Fruit fly (Drosophila melanogaster) whole organism, embryonic: ENCODE data around the gene CG42578.
A peak's percentile ranks its signal among the peaks of the same experiment; 100 is the strongest.

Experiments
- Antp ChIP-seq: fragments of 200-800 bp; sonication (Bioruptor generic); optimal IDR thresholded peaks from 3 replicates; lab custom pipeline; 2016; ENCODE audit warnings: missing biosample characterization, missing genetic modification characterization
- Atf-2 ChIP-seq: fragments of 200-800 bp; sonication (Bioruptor generic); optimal IDR thresholded peaks from 2 replicates; lab custom pipeline; 2016; ENCODE audit warnings: missing biosample characterization, missing genetic modification characterization
- C15 ChIP-seq: fragments of 200-800 bp; sonication (Bioruptor generic); IDR thresholded peaks from 3 replicates; pipeline ENCODE4 v1.3.6; 2022; ENCODE audit warnings: missing biosample characterization, missing genetic modification characterization
- CG10147 ChIP-seq: fragments of 200-800 bp; sonication (Bioruptor generic); optimal IDR thresholded peaks from 2 replicates; lab custom pipeline; 2019; ENCODE audit warnings: missing biosample characterization, mild to moderate bottlenecking, missing genetic modification characterization, moderate library complexity
- CG10366 ChIP-seq: fragments of 200-800 bp; sonication (Bioruptor generic); IDR thresholded peaks from 2 replicates; pipeline ENCODE4 v1.3.6; 2022; ENCODE audit warnings: missing biosample characterization, missing genetic modification characterization
- CG10565 ChIP-seq: fragments of 200-800 bp; sonication (Bioruptor generic); optimal IDR thresholded peaks from 3 replicates; lab custom pipeline; 2016; ENCODE audit warnings: missing biosample characterization, mild to moderate bottlenecking, missing genetic modification characterization
- CG10979 ChIP-seq: fragments of 200-800 bp; sonication (Bioruptor generic); optimal IDR thresholded peaks from 2 replicates; lab custom pipeline; 2018; ENCODE audit warnings: missing biosample characterization, mild to moderate bottlenecking, missing genetic modification characterization, moderate library complexity
- CG13424 ChIP-seq: fragments of 200-800 bp; sonication (Bioruptor generic); optimal IDR thresholded peaks from 2 replicates; lab custom pipeline; 2019; ENCODE audit warnings: missing biosample characterization, mild to moderate bottlenecking, missing genetic modification characterization, moderate library complexity
- CG14441 ChIP-seq: fragments of 200-800 bp; sonication (Bioruptor generic); IDR thresholded peaks from 2 replicates; pipeline ENCODE4 v1.3.6; 2022; ENCODE audit warnings: missing biosample characterization, missing genetic modification characterization
- CG14667 ChIP-seq: fragments of 200-800 bp; sonication (Bioruptor generic); IDR thresholded peaks from 2 replicates; pipeline ENCODE4 v1.3.6; 2022; ENCODE audit warnings: missing biosample characterization, missing genetic modification characterization
- CG16813 ChIP-seq: fragments of 200-800 bp; sonication (Bioruptor generic); IDR thresholded peaks from 3 replicates; pipeline ENCODE4 v1.3.6; 2022; ENCODE audit warnings: missing biosample characterization, missing genetic modification characterization; ENCODE audit not compliant: partially characterized antibody
- CG1792 ChIP-seq: fragments of 200-800 bp; sonication (Bioruptor generic); optimal IDR thresholded peaks from 2 replicates; lab custom pipeline; 2016; ENCODE audit warnings: missing biosample characterization, missing genetic modification characterization
- CG18764 ChIP-seq: fragments of 200-800 bp; sonication (Bioruptor generic); optimal IDR thresholded peaks from 3 replicates; lab custom pipeline; 2016; ENCODE audit warnings: missing biosample characterization, missing genetic modification characterization
- CG2678 ChIP-seq: fragments of 200-800 bp; sonication (Bioruptor generic); optimal IDR thresholded peaks from 3 replicates; lab custom pipeline; 2019; ENCODE audit warnings: missing biosample characterization, mild to moderate bottlenecking, missing genetic modification characterization, moderate library complexity
- CG3281 ChIP-seq: fragments of 200-800 bp; sonication (Bioruptor generic); optimal IDR thresholded peaks from 3 replicates; lab custom pipeline; 2017; ENCODE audit warnings: missing biosample characterization, mild to moderate bottlenecking, missing genetic modification characterization
- CG4282 ChIP-seq: fragments of 200-800 bp; sonication (Bioruptor generic); optimal IDR thresholded peaks from 2 replicates; lab custom pipeline; 2016; ENCODE audit warnings: missing biosample characterization, missing genetic modification characterization
- CG7839 ChIP-seq: fragments of 200-800 bp; sonication (Bioruptor generic); optimal IDR thresholded peaks from 3 replicates; lab custom pipeline; 2018; ENCODE audit warnings: missing biosample characterization, mild to moderate bottlenecking, missing genetic modification characterization, moderate library complexity
- CG7987 ChIP-seq: fragments of 200-800 bp; sonication (Bioruptor generic); optimal IDR thresholded peaks from 2 replicates; lab custom pipeline; 2018; ENCODE audit warnings: missing biosample characterization, mild to moderate bottlenecking, missing genetic modification characterization, moderate library complexity
- CG9932 ChIP-seq: fragments of 200-800 bp; sonication (Bioruptor generic); IDR thresholded peaks from 2 replicates; pipeline ENCODE4 v1.3.6; 2022; ENCODE audit warnings: missing biosample characterization, missing genetic modification characterization
- Camta ChIP-seq: fragments of 200-800 bp; sonication (Bioruptor generic); optimal IDR thresholded peaks from 2 replicates; lab custom pipeline; 2016; ENCODE audit warnings: missing biosample characterization, missing genetic modification characterization
- D ChIP-seq, 2 experiments: fragments of 200-800 bp in 1 of 2; fragments of >200 bp in 1 of 2; sonication (Bioruptor generic) in 1 of 2; optimal IDR thresholded peaks; 2 replicates in 1 of 2; 3 replicates in 1 of 2; lab custom pipeline; 2017; ENCODE audit warnings: mild to moderate bottlenecking in 1 of 2, missing biosample characterization in 1 of 2, missing genetic modification characterization in 1 of 2, missing genetic modification reagents in 1 of 2
- Dip2 ChIP-seq: fragments of 200-800 bp; sonication (Bioruptor generic); IDR thresholded peaks from 2 replicates; pipeline ENCODE4 v1.3.6; 2022; ENCODE audit warnings: missing biosample characterization, missing genetic modification characterization
- Doc2 ChIP-seq: fragments of 200-800 bp; sonication (Bioruptor generic); IDR thresholded peaks from 2 replicates; pipeline ENCODE4 v1.3.6; 2022; ENCODE audit warnings: missing biosample characterization, missing genetic modification characterization
- Ets65A ChIP-seq: fragments of 200-800 bp; sonication (Bioruptor generic); peaks from one replicate; lab custom pipeline; 2016; ENCODE audit warnings: missing biosample characterization, missing genetic modification characterization
- Ets97D ChIP-seq: fragments of 200-800 bp; sonication (Bioruptor generic); optimal IDR thresholded peaks from 3 replicates; lab custom pipeline; 2016; ENCODE audit warnings: missing biosample characterization, missing genetic modification characterization
- HHEX ChIP-seq: fragments of 200-800 bp; sonication (Bioruptor generic); optimal IDR thresholded peaks from 3 replicates; lab custom pipeline; 2017; ENCODE audit warnings: missing biosample characterization, mild to moderate bottlenecking, missing genetic modification characterization, missing genetic modification reagents
- MESR4 ChIP-seq: fragments of 200-800 bp; sonication (Bioruptor generic); optimal IDR thresholded peaks from 2 replicates; lab custom pipeline; 2018; ENCODE audit warnings: missing biosample characterization, mild to moderate bottlenecking, missing genetic modification characterization, moderate library complexity
- Neu2 ChIP-seq: fragments of 200-800 bp; sonication (Bioruptor generic); optimal IDR thresholded peaks from 3 replicates; lab custom pipeline; 2016; ENCODE audit warnings: missing biosample characterization, missing genetic modification characterization, borderline replicate concordance
- Nf-YA ChIP-seq: fragments of 200-800 bp; sonication (Bioruptor generic); IDR thresholded peaks from 2 replicates; pipeline ENCODE4 v1.3.6; 2022; ENCODE audit warnings: missing biosample characterization, missing genetic modification characterization
- Opbp ChIP-seq: fragments of 200-800 bp; sonication (Bioruptor generic); IDR thresholded peaks from 3 replicates; pipeline ENCODE4 v1.3.6; 2022; ENCODE audit warnings: missing biosample characterization, missing genetic modification characterization; ENCODE audit not compliant: partially characterized antibody
- Ptx1 ChIP-seq: fragments of 200-800 bp; sonication (Bioruptor generic); IDR thresholded peaks from 2 replicates; pipeline ENCODE4 v1.3.6; 2022; ENCODE audit warnings: missing biosample characterization, missing genetic modification characterization
- Sin3A ChIP-seq: fragments of >200 bp; optimal IDR thresholded peaks from 2 replicates; lab custom pipeline; 2018
- Six4 ChIP-seq: fragments of 200-800 bp; sonication (Bioruptor generic); optimal IDR thresholded peaks from 2 replicates; lab custom pipeline; 2016; ENCODE audit warnings: missing biosample characterization, missing genetic modification characterization
- Sox100B ChIP-seq: fragments of 200-800 bp; sonication (Bioruptor generic); optimal IDR thresholded peaks from 3 replicates; lab custom pipeline; 2018; ENCODE audit warnings: missing biosample characterization, mild to moderate bottlenecking, missing genetic modification characterization
- al ChIP-seq: fragments of 200-800 bp; sonication (Bioruptor generic); IDR thresholded peaks from 2 replicates; pipeline ENCODE4 v1.3.6; 2022; ENCODE audit warnings: missing biosample characterization, missing genetic modification characterization
- ara ChIP-seq: fragments of 200-800 bp; sonication (Bioruptor generic); IDR thresholded peaks from 2 replicates; pipeline ENCODE4 v1.3.6; 2022; ENCODE audit warnings: missing biosample characterization, missing genetic modification characterization
- chn ChIP-seq: fragments of 200-800 bp; sonication (Bioruptor generic); optimal IDR thresholded peaks from 2 replicates; lab custom pipeline; 2016; ENCODE audit warnings: missing biosample characterization, missing genetic modification characterization
- grn ChIP-seq: fragments of 200-800 bp; sonication (Bioruptor generic); optimal IDR thresholded peaks from 3 replicates; lab custom pipeline; 2017; ENCODE audit warnings: missing biosample characterization, missing genetic modification characterization
- gsb-n ChIP-seq: fragments of 200-800 bp; sonication (Bioruptor generic); optimal IDR thresholded peaks from 3 replicates; lab custom pipeline; 2018; ENCODE audit warnings: missing biosample characterization, mild to moderate bottlenecking, missing genetic modification characterization
- jing ChIP-seq: fragments of 200-800 bp; sonication (Bioruptor generic); optimal IDR thresholded peaks from 2 replicates; lab custom pipeline; 2018; ENCODE audit warnings: missing biosample characterization, mild to moderate bottlenecking, missing genetic modification characterization
- pho ChIP-seq: fragments of 200-800 bp; sonication (Bioruptor generic); optimal IDR thresholded peaks from 2 replicates; lab custom pipeline; 2016; ENCODE audit warnings: missing biosample characterization, missing genetic modification characterization
- phol ChIP-seq: fragments of 200-800 bp; sonication (Bioruptor generic); optimal IDR thresholded peaks from 3 replicates; lab custom pipeline; 2018; ENCODE audit warnings: missing biosample characterization, mild to moderate bottlenecking, missing genetic modification characterization, moderate library complexity
- scrt ChIP-seq: fragments of 200-800 bp; sonication (Bioruptor generic); optimal IDR thresholded peaks from 2 replicates; lab custom pipeline; 2018; ENCODE audit warnings: missing biosample characterization, mild to moderate bottlenecking, missing genetic modification characterization, moderate library complexity
- slbo ChIP-seq: fragments of 200-800 bp; sonication (Bioruptor generic); IDR thresholded peaks from 2 replicates; pipeline ENCODE4 v1.3.6; 2022; ENCODE audit warnings: missing biosample characterization, missing genetic modification characterization
- sob ChIP-seq: fragments of 200-800 bp; sonication (Bioruptor generic); IDR thresholded peaks from 2 replicates; pipeline ENCODE4 v1.3.6; 2022; ENCODE audit warnings: missing biosample characterization, missing genetic modification characterization
- stc ChIP-seq: fragments of 200-800 bp; sonication (Bioruptor generic); IDR thresholded peaks from 2 replicates; pipeline ENCODE4 v1.3.6; 2022; ENCODE audit warnings: missing biosample characterization, missing genetic modification characterization
- trem ChIP-seq: fragments of 200-800 bp; optimal IDR thresholded peaks from 3 replicates; lab custom pipeline; 2019; ENCODE audit warnings: missing biosample characterization, mild to moderate bottlenecking, missing genetic modification characterization, moderate library complexity
- tx ChIP-seq: fragments of 200-800 bp; sonication (Bioruptor generic); optimal IDR thresholded peaks from 2 replicates; lab custom pipeline; 2016; ENCODE audit warnings: missing biosample characterization, missing genetic modification characterization
- zfh1 ChIP-seq: fragments of 200-800 bp; sonication (Bioruptor generic); IDR thresholded peaks from 3 replicates; pipeline ENCODE4 v1.3.6; 2022; ENCODE audit warnings: missing biosample characterization, missing genetic modification characterization

The CG42578 gene

DNA sequence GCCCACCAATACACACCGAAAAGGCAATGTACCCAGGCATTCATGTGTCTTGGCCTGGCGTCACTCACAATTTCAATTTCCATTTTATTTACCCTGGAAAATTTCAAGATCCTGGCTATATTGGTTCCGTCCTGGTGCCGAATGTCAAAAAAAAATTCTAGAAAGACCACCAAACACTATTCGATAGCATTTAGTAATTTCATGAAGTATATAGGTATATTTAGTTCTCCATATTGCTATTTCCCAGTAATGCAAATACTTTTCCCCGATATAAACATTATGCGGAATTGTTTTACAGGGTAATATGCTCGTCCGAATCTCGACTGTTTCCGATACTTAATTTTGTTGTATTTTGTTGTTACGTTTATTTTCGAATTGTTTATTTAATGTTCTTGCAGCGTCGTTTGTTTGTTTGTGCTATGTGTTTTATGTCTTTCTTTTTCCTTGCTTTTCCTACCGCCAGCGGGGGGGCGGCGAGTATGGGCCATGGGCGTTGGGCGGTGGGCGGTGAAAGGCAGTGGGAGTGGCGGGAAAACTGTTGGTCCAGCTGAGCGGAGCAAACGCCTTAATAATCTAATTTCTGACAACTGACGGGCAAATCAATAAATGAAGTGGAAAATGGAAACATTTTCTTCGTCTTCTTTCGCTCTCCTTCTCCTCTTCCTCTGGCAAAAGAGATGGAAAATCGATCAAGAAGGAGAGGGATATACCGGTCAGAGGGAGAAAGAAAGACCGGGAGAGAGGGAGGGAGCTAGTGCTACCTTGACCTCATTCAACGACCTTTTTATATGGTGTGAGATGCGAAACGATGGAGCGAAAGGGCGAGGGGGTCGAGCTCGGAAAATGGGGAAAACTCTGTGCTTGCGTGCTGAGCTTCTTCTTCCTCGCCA lies 49.8 kb downstream of the CG42578 start (continued):
- TF ChIP-seq CG10366 (GFP tag; lab: Robert Waterston, UW) (peak; percentile 51; the same call in 1 of the 2 replicates), grn (GFP tag; lab: Kevin White, UChicago) (no peak), Nf-YA (GFP tag; lab: Robert Waterston, UW) (no peak), Antp (GFP tag; lab: Kevin White, UChicago) (peak; percentile 42), HHEX (GFP tag; lab: Kevin White, UChicago) (peak; percentile 40), C15 (no peak), jing (peak; percentile 45), CG14441 (GFP tag; lab: Robert Waterston, UW) (peak; percentile 61), tx (GFP tag; lab: Kevin White, UChicago) (peak; percentile 29), scrt (GFP tag; lab: Kevin White, UChicago) (peak; percentile 39), Neu2 (no peak), Dip2 (GFP tag; lab: Robert Waterston, UW) (no peak), CG2678 (tag; lab: Kevin White, UChicago) (peak; percentile 70), chn (GFP tag; lab: Kevin White, UChicago) (peak; percentile 51), al (GFP tag; lab: Robert Waterston, UW) (no peak; the same call in 1 of the 2 replicates), CG9932 (GFP tag; lab: Robert Waterston, UW) (0 out of 2 replicates have a peak, but pooled peaks have one; percentile 24), pho (GFP tag; lab: Kevin White, UChicago) (peak; percentile 44), Sin3A (lab: Kevin White, UChicago) (no peak), CG14667 (GFP tag; lab: Robert Waterston, UW) (no peak), slbo (GFP tag; lab: Robert Waterston, UW) (peak; percentile 72), stc (GFP tag; lab: Robert Waterston, UW) (peak; percentile 59), Camta (GFP tag; lab: Kevin White, UChicago) (peak; percentile 58), CG7987 (GFP tag; lab: Kevin White, UChicago) (no peak), ara (GFP tag; lab: Robert Waterston, UW) (no peak), Ptx1 (GFP tag; lab: Robert Waterston, UW) (peak; percentile 69), Atf-2 (GFP tag; lab: Kevin White, UChicago) (peak; percentile 21), CG13424 (tag; lab: Kevin White, UChicago) (peak; percentile 66), Sox100B (GFP tag; lab: Kevin White, UChicago) (peak; percentile 58), CG10147 (no peak), CG3281 (GFP tag; lab: Kevin White, UChicago) (peak; percentile 49), sob (peak; percentile 62), CG1792 (GFP tag; lab: Kevin White, UChicago) (peak; percentile 49), Opbp (no peak), CG7839 (peak; percentile 68), MESR4 (no peak), Doc2 (no peak), CG10565 (GFP tag; lab: Kevin White, UChicago) (no peak), CG10979 (peak; percentile 71), zfh1 (GFP tag; lab: Robert Waterston, UW) (peak; percentile 75), trem (tag; lab: Kevin White, UChicago) (peak; percentile 45), phol (tag; lab: Kevin White, UChicago) (peak; percentile 73), Ets97D (GFP tag; lab: Kevin White, UChicago) (no peak), CG16813 (no peak), CG4282 (no peak), Ets65A (peak; percentile 90), Six4 (GFP tag; lab: Kevin White, UChicago) (peak; percentile 16), D (optimal IDR thresholded peaks at IDR 0.05; lab: Kevin White, UChicago) (no peak), D (GFP tag; optimal IDR thresholded peaks at IDR 0.05; lab: Kevin White, UChicago) (peak; percentile 61), CG18764 (peak; percentile 27), gsb-n (tag; lab: Kevin White, UChicago) (peak; percentile 27)
